Fruit fly (Drosophila melanogaster): ENCODE measurements around the gene RhoGAP71E.
A peak's percentile ranks its signal among the peaks of the same experiment; 100 is the strongest.

RhoGAP71E gene

DNA sequence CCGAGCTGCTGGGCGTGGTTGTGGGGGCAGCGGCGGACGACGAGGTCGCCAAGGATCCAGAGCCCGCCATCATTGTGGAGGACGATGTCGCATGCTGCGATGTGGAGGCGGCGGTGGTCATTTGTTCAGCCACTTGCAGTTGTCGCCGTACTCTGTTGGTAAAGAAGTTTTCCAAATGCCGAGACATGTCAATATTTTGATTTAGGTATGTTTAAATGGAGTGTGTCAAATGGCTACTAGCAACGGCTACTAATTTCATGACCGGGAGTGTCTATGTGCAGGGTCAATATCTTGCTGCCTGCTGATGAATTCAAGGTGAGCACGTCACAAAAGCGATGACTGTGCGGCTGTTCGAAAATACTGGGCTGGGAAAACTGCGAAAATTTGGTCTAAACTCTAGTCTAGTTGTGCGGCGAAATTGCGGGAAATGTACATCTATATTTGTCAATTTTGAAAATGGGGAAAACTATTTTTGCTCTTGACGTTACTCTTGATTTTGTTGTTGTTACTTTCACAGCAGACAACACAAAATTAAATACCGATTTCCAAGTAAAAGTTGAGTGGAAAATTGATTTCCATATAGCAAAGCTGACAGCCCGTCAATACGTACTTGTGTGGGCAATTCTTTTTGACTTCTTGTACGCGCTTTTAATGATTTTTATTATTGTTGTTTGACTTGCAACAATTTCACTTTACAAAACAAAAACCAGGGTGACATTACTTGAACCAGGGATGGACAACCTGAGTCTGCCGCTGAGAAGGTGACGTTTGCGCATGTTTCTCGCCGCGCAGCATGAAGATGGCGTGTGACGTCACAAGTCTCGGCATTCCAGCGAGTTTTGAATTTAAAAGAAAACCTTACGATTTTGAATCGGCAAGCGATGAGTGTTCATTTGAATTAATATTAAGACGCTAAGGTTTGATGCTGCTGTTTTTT is 947 bp upstream of the RhoGAP71E start, which contains the start of gene CG7656 (continued):
- TF ChIP-seq CG8359 (GFP tag; optimal IDR thresholded peaks at IDR 0.05; ENCODE audit: borderline replicate concordance): no peak
- TF ChIP-seq Xbp1 (GFP tag; optimal IDR thresholded peaks at IDR 0.05): peak; percentile 86
- TF ChIP-seq trh (GFP tag; optimal IDR thresholded peaks at IDR 0.05): no peak
- no peak; the same call in 1 of the 2 replicates for TF ChIP-seq amos (GFP tag; IDR thresholded peaks at IDR 0.05; ENCODE audit: partially characterized antibody)
- TF ChIP-seq CG30431 (GFP tag; optimal IDR thresholded peaks at IDR 0.05): no peak
- no peak for TF ChIP-seq CG11093 (GFP tag; IDR thresholded peaks at IDR 0.05)
- TF ChIP-seq sr (GFP tag; IDR thresholded peaks at IDR 0.05): no peak
- TF ChIP-seq CG15073 (GFP tag; optimal IDR thresholded peaks at IDR 0.05): no peak
- no peak for TF ChIP-seq CG8281 (tag; optimal IDR thresholded peaks at IDR 0.05)
- TF ChIP-seq dmrt11E (tag; optimal IDR thresholded peaks at IDR 0.05): no peak
- no peak for TF ChIP-seq Spps (tag; optimal IDR thresholded peaks at IDR 0.05)
- TF ChIP-seq z (GFP tag; IDR thresholded peaks at IDR 0.05): no peak
- TF ChIP-seq kah (GFP tag; optimal IDR thresholded peaks at IDR 0.05): no peak
- peak; percentile 28; the same call in 1 of the 2 replicates for TF ChIP-seq CG14667 (GFP tag; IDR thresholded peaks at IDR 0.05)
- no peak for TF ChIP-seq HLH4C (GFP tag; IDR thresholded peaks at IDR 0.05; ENCODE audit: partially characterized antibody)
- TF ChIP-seq Mrtf (GFP tag; IDR thresholded peaks at IDR 0.05): peak; percentile 54; the same call in 2 of the 3 replicates
- no peak for TF ChIP-seq tna (GFP tag; IDR thresholded peaks at IDR 0.05; ENCODE audit: partially characterized antibody)
- no peak for TF ChIP-seq CG6765 (GFP tag; optimal IDR thresholded peaks at IDR 0.05)
- peak; percentile 50 for TF ChIP-seq CG34376 (GFP tag; optimal IDR thresholded peaks at IDR 0.05)
- peak; percentile 82 for TF ChIP-seq CG2120 (GFP tag; optimal IDR thresholded peaks at IDR 0.05)
- TF ChIP-seq MTF-1 (GFP tag; optimal IDR thresholded peaks at IDR 0.05; ENCODE audit: borderline replicate concordance): peak; percentile 37
- TF ChIP-seq crol (GFP tag; IDR thresholded peaks at IDR 0.05): no peak
- TF ChIP-seq CG17802 (tag; optimal IDR thresholded peaks at IDR 0.05): peak; percentile 54
- no peak for TF ChIP-seq CG8478 (optimal IDR thresholded peaks at IDR 0.05)
- TF ChIP-seq CG15601 (tag; optimal IDR thresholded peaks at IDR 0.05): no peak
- TF ChIP-seq lilli (GFP tag; optimal IDR thresholded peaks at IDR 0.05): peak; percentile 86
- TF ChIP-seq dm (GFP tag; optimal IDR thresholded peaks at IDR 0.05): peak; percentile 78
- TF ChIP-seq gcm2 (GFP tag; optimal IDR thresholded peaks at IDR 0.05): peak; percentile 45
- TF ChIP-seq bab2 (GFP tag; optimal IDR thresholded peaks at IDR 0.05): peak; percentile 80
- no peak for TF ChIP-seq D19B (GFP tag; optimal IDR thresholded peaks at IDR 0.05)
- no peak for TF ChIP-seq jigr1 (GFP tag; IDR thresholded peaks at IDR 0.05)
- no peak for TF ChIP-seq D (optimal IDR thresholded peaks at IDR 0.05)
- TF ChIP-seq D (GFP tag; optimal IDR thresholded peaks at IDR 0.05): no peak
- no peak for TF ChIP-seq sima (GFP tag; optimal IDR thresholded peaks at IDR 0.05)
- TF ChIP-seq CG3726 (GFP tag; IDR thresholded peaks at IDR 0.05): no peak
- TF ChIP-seq CG17186 (GFP tag; optimal IDR thresholded peaks at IDR 0.05): peak; percentile 86
- TF ChIP-seq CG4707 (GFP tag; optimal IDR thresholded peaks at IDR 0.05): peak; percentile 52
- TF ChIP-seq CG12071 (GFP tag; optimal IDR thresholded peaks at IDR 0.05): peak; percentile 36
- TF ChIP-seq chif (GFP tag; optimal IDR thresholded peaks at IDR 0.05): peak in 1 of 2 experiments; percentile 80
- TF ChIP-seq Ptx1 (GFP tag; IDR thresholded peaks at IDR 0.05): peak; percentile 60; the same call in 1 of the 2 replicates
- peak; percentile 45 for TF ChIP-seq stc (GFP tag; IDR thresholded peaks at IDR 0.05)
- peak; percentile 37 for TF ChIP-seq Fer3 (tag; optimal IDR thresholded peaks at IDR 0.05)
- peak; percentile 52 for TF ChIP-seq CG5245 (GFP tag; optimal IDR thresholded peaks at IDR 0.05)
- TF ChIP-seq CG3163 (GFP tag; optimal IDR thresholded peaks at IDR 0.05): peak; percentile 48
- TF ChIP-seq sug (tag; optimal IDR thresholded peaks at IDR 0.05): no peak
- no peak for TF ChIP-seq Lhr (GFP tag; optimal IDR thresholded peaks at IDR 0.05)
- peak; percentile 42; the same call in 1 of the 2 replicates for TF ChIP-seq ttk (GFP tag; IDR thresholded peaks at IDR 0.05)
- TF ChIP-seq sim (GFP tag; IDR thresholded peaks at IDR 0.05): no peak
- TF ChIP-seq H2.0 (GFP tag; IDR thresholded peaks at IDR 0.05): peak; percentile 61

All from whole organism, embryonic.